Worm (Caenorhabditis elegans): ENCODE measurements around the gene K09C6.8.

- TF ChIP-seq F13C5.2 (tag; optimal IDR thresholded peaks at IDR 0.05) = no peak
- no peak for TF ChIP-seq flt-1 (GFP tag; IDR thresholded peaks at IDR 0.05)
- no peak for TF ChIP-seq ceh-13 (GFP tag; optimal IDR thresholded peaks at IDR 0.05)
- TF ChIP-seq ama-1 (optimal IDR thresholded peaks at IDR 0.05) = no peak
- no peak for TF ChIP-seq aly-1 (tag; optimal IDR thresholded peaks at IDR 0.05)
- no peak for TF ChIP-seq scrt-1 (GFP tag; IDR thresholded peaks at IDR 0.05)
Observed at ce11 chrV:847521-847920, 4.5 kb upstream of the K09C6.8 start, which contains the start of gene srbc-13.

Data from whole organism, early embryonic.